Fruit fly (Drosophila melanogaster): Measurements from ENCODE around the gene Rab11.

- no peak for TF ChIP-seq usp (GFP tag; optimal IDR thresholded peaks at IDR 0.05)
- TF ChIP-seq pan (optimal IDR thresholded peaks at IDR 0.05) = no peak
These were observed 16.9 kb upstream of the Rab11 start for dm6 chr3R:21094292-21094691.

All from whole organism.